Worm (Caenorhabditis elegans) whole organism, young adult: ENCODE measurements around the gene D1044.6.

Source experiments
- B0019.2 ChIP-seq: fragments of 200-800 bp; sonication (Bioruptor generic); conservative IDR thresholded peaks from 2 replicates; pipeline ENCODE4 v1.3.6; 2022; ENCODE audit warnings: missing genetic modification reagents, missing genetic modification characterization, missing compliant biosample characterization
- B0035.1 ChIP-seq: sonication (generic microtip); optimal IDR thresholded peaks from 2 replicates; lab custom pipeline; 2016; ENCODE audit warnings: missing genetic modification characterization, mild to moderate bottlenecking, missing compliant biosample characterization, missing genotype, missing genetic modification reagents
- B0261.1 ChIP-seq: sonication (generic microtip); optimal IDR thresholded peaks from 2 replicates; lab custom pipeline; 2016; ENCODE audit warnings: mild to moderate bottlenecking, missing genetic modification characterization, moderate library complexity, missing compliant biosample characterization
- F10E7.11 ChIP-seq: sonication (generic microtip); optimal IDR thresholded peaks from 2 replicates; lab custom pipeline; 2017; ENCODE audit warnings: mild to moderate bottlenecking, missing genetic modification characterization, moderate library complexity, missing compliant biosample characterization
- F23B12.7 ChIP-seq: sonication (generic microtip); optimal IDR thresholded peaks from 2 replicates; lab custom pipeline; 2017; ENCODE audit warnings: missing genetic modification characterization, mild to moderate bottlenecking, missing compliant biosample characterization, antibody characterized with exemption, moderate library complexity; ENCODE audit not compliant: insufficient read depth
- F49E8.2 ChIP-seq: sonication (generic microtip); optimal IDR thresholded peaks from 3 replicates; lab custom pipeline; 2017; ENCODE audit warnings: missing genetic modification characterization, mild to moderate bottlenecking, missing compliant biosample characterization, antibody characterized with exemption, moderate library complexity; ENCODE audit not compliant: insufficient read depth
- F57A8.1 ChIP-seq: fragments of 200-800 bp; sonication (Bioruptor generic); optimal IDR thresholded peaks from 2 replicates; lab custom pipeline; 2018; ENCODE audit warnings: mild to moderate bottlenecking, missing genetic modification characterization, moderate library complexity, missing compliant biosample characterization
- K12H6.12 ChIP-seq: fragments of 200-800 bp; sonication (Bioruptor generic); optimal IDR thresholded peaks from 2 replicates; lab custom pipeline; 2018; ENCODE audit warnings: mild to moderate bottlenecking, missing genetic modification characterization, missing compliant biosample characterization
- T07F8.4 ChIP-seq: sonication (generic microtip); optimal IDR thresholded peaks from 2 replicates; lab custom pipeline; 2016; ENCODE audit warnings: mild to moderate bottlenecking, missing genetic modification characterization, moderate library complexity, missing compliant biosample characterization
- Y53F4B.3 ChIP-seq: fragments of 200-800 bp; sonication (Bioruptor generic); IDR thresholded peaks from 2 replicates; pipeline ENCODE4 v1.3.6; 2022; ENCODE audit warnings: missing genetic modification reagents, missing genetic modification characterization, missing compliant biosample characterization
- Y79H2A.3 ChIP-seq: fragments of 200-800 bp; sonication (Bioruptor generic); conservative IDR thresholded peaks from 2 replicates; pipeline ENCODE4 v1.3.6; 2022; ENCODE audit warnings: missing genetic modification reagents, missing genetic modification characterization, missing compliant biosample characterization
- Y95B8A.8 ChIP-seq: fragments of 200-800 bp; sonication (Bioruptor generic); IDR thresholded peaks from 2 replicates; pipeline ENCODE4 v1.3.6; 2022; ENCODE audit warnings: missing genetic modification reagents, missing genetic modification characterization, missing compliant biosample characterization
- ZK185.1 ChIP-seq: sonication (generic microtip); optimal IDR thresholded peaks from 2 replicates; lab custom pipeline; 2016; ENCODE audit warnings: mild to moderate bottlenecking, missing genetic modification characterization, missing compliant biosample characterization; ENCODE audit not compliant: poor library complexity, severe bottlenecking
- akir-1 ChIP-seq: fragments of 200-800 bp; sonication (Bioruptor generic); optimal IDR thresholded peaks from 2 replicates; lab custom pipeline; 2018; ENCODE audit warnings: mild to moderate bottlenecking, missing genetic modification characterization, moderate library complexity, missing compliant biosample characterization
- ama-1 ChIP-seq, 3 experiments: fragments of 150-350 bp in 1 of 3; sonication (generic microtip) in 2 of 3; optimal IDR thresholded peaks; 2 replicates each; lab custom pipeline; 2014 to 2018; ENCODE audit warnings: missing biosample characterization in 2 of 3, missing genetic modification characterization in 2 of 3, missing genetic modification reagents in 2 of 3
- aptf-3 ChIP-seq: fragments of 200-800 bp; sonication (Bioruptor generic); IDR thresholded peaks from 2 replicates; pipeline ENCODE4 v1.3.6; 2022; ENCODE audit warnings: missing genetic modification characterization, missing compliant biosample characterization
- attf-6 ChIP-seq: fragments of 200-800 bp; sonication (Bioruptor generic); IDR thresholded peaks from 2 replicates; pipeline ENCODE4 v1.3.6; 2022; ENCODE audit warnings: missing genetic modification reagents, missing genetic modification characterization, missing compliant biosample characterization
- bed-2 ChIP-seq: fragments of 200-800 bp; sonication (Bioruptor generic); IDR thresholded peaks from 2 replicates; pipeline ENCODE4 v1.3.6; 2022; ENCODE audit warnings: missing genetic modification reagents, missing genetic modification characterization, missing compliant biosample characterization
- ccch-3 ChIP-seq: fragments of 200-800 bp; sonication (Bioruptor generic); optimal IDR thresholded peaks from 2 replicates; lab custom pipeline; 2018; ENCODE audit warnings: mild to moderate bottlenecking, missing genetic modification characterization, missing compliant biosample characterization
- cebp-1 ChIP-seq, 2 experiments: fragments of 200-800 bp in 1 of 2; sonication (Bioruptor generic) in 1 of 2; sonication (generic microtip) in 1 of 2; IDR thresholded peaks in 1 of 2; optimal IDR thresholded peaks in 1 of 2; 2 replicates each; pipeline versions ENCODE4 v1.3.6 to Lab custom; 2017 to 2022; ENCODE audit warnings: missing compliant biosample characterization in 2 of 2, missing genetic modification characterization in 2 of 2, mild to moderate bottlenecking in 1 of 2, missing genetic modification reagents in 1 of 2, moderate library complexity in 1 of 2
- cebp-2 ChIP-seq: fragments of 200-800 bp; sonication (Bioruptor generic); IDR thresholded peaks from 2 replicates; pipeline ENCODE4 v1.3.6; 2022; ENCODE audit warnings: missing genetic modification characterization, missing compliant biosample characterization
- ceh-27 ChIP-seq: fragments of 200-800 bp; sonication (Bioruptor generic); optimal IDR thresholded peaks from 2 replicates; lab custom pipeline; 2018; ENCODE audit warnings: mild to moderate bottlenecking, missing genetic modification characterization, moderate library complexity, missing compliant biosample characterization
- dox-1 ChIP-seq: fragments of 200-800 bp; sonication (Bioruptor generic); IDR thresholded peaks from 2 replicates; pipeline ENCODE4 v1.3.6; 2022; ENCODE audit warnings: missing genetic modification reagents, missing genetic modification characterization, missing compliant biosample characterization
- efl-1 ChIP-seq: fragments of 150-350 bp; optimal IDR thresholded peaks from 2 replicates; lab custom pipeline; 2014; ENCODE audit warnings: missing biosample characterization, missing genetic modification reagents, missing genetic modification characterization
- fkh-3 ChIP-seq: sonication (generic microtip); optimal IDR thresholded peaks from 2 replicates; lab custom pipeline; 2016; ENCODE audit warnings: mild to moderate bottlenecking, missing genetic modification characterization, missing compliant biosample characterization
- gei-17 ChIP-seq: fragments of 200-800 bp; sonication (Bioruptor generic); optimal IDR thresholded peaks from 2 replicates; lab custom pipeline; 2018; ENCODE audit warnings: mild to moderate bottlenecking, missing genetic modification characterization, missing compliant biosample characterization
- him-1 ChIP-seq: sonication (generic microtip); optimal IDR thresholded peaks from 2 replicates; lab custom pipeline; 2016; ENCODE audit warnings: missing genotype, missing genetic modification reagents, missing genetic modification characterization, missing compliant biosample characterization
- hlh-12 ChIP-seq: sonication (generic microtip); optimal IDR thresholded peaks from 2 replicates; lab custom pipeline; 2016; ENCODE audit warnings: missing genetic modification characterization, missing compliant biosample characterization
- hmg-20 ChIP-seq: fragments of 200-800 bp; sonication (Bioruptor generic); IDR thresholded peaks from 2 replicates; pipeline ENCODE4 v1.3.6; 2022; ENCODE audit warnings: missing genetic modification reagents, missing genetic modification characterization, missing compliant biosample characterization
- lin-35 ChIP-seq, 3 experiments: fragments of 150-350 bp in 2 of 3; sonication (generic microtip) in 1 of 3; optimal IDR thresholded peaks; 2 replicates each; lab custom pipeline; 2014 to 2018; ENCODE audit warnings: missing biosample characterization in 3 of 3, missing genetic modification characterization in 3 of 3, missing genetic modification reagents in 3 of 3
- lin-40 ChIP-seq: sonication (generic microtip); optimal IDR thresholded peaks from 2 replicates; lab custom pipeline; 2016; ENCODE audit warnings: missing genetic modification characterization, mild to moderate bottlenecking, missing compliant biosample characterization, missing genotype, missing genetic modification reagents
- madf-3 ChIP-seq: fragments of 200-800 bp; sonication (Bioruptor generic); IDR thresholded peaks from 2 replicates; pipeline ENCODE4 v1.3.6; 2022; ENCODE audit warnings: missing genetic modification reagents, missing genetic modification characterization, missing compliant biosample characterization
- mes-4 ChIP-seq: sonication (generic microtip); optimal IDR thresholded peaks from 2 replicates; lab custom pipeline; 2016; ENCODE audit warnings: missing genotype, missing genetic modification characterization, missing compliant biosample characterization
- nhr-179 ChIP-seq: sonication (generic microtip); optimal IDR thresholded peaks from 2 replicates; lab custom pipeline; 2016; ENCODE audit warnings: mild to moderate bottlenecking, missing genetic modification characterization, missing compliant biosample characterization
- nhr-27 ChIP-seq: fragments of 200-800 bp; sonication (Bioruptor generic); optimal IDR thresholded peaks from 2 replicates; lab custom pipeline; 2018; ENCODE audit warnings: mild to moderate bottlenecking, missing genetic modification characterization, moderate library complexity, missing compliant biosample characterization
- nhr-90 ChIP-seq: sonication (generic microtip); optimal IDR thresholded peaks from 2 replicates; lab custom pipeline; 2016; ENCODE audit warnings: missing genotype, mild to moderate bottlenecking, missing genetic modification characterization, missing compliant biosample characterization
- pha-4 ChIP-seq: fragments of 150-350 bp; sonication (generic microtip); optimal IDR thresholded peaks from 2 replicates; lab custom pipeline; 2014; ENCODE audit warnings: missing biosample characterization, missing genetic modification reagents, missing genetic modification characterization
- repo-1 ChIP-seq: sonication (generic microtip); optimal IDR thresholded peaks from 2 replicates; lab custom pipeline; 2017; ENCODE audit warnings: mild to moderate bottlenecking, missing genetic modification characterization, missing compliant biosample characterization
- sdz-38 ChIP-seq: sonication (generic microtip); optimal IDR thresholded peaks from 2 replicates; lab custom pipeline; 2016; ENCODE audit warnings: missing genotype, missing genetic modification characterization, missing compliant biosample characterization
- sea-2 ChIP-seq: fragments of 200-800 bp; sonication (Bioruptor generic); IDR thresholded peaks from 2 replicates; pipeline ENCODE4 v1.3.6; 2022; ENCODE audit warnings: missing genetic modification characterization, missing compliant biosample characterization
- snpc-3.4 ChIP-seq: sonication (generic microtip); optimal IDR thresholded peaks from 2 replicates; lab custom pipeline; 2017; ENCODE audit warnings: missing genetic modification characterization, mild to moderate bottlenecking, missing compliant biosample characterization, antibody characterized with exemption, moderate library complexity, missing genotype, missing genetic modification reagents
- somi-1 ChIP-seq: fragments of 200-800 bp; sonication (Bioruptor generic); optimal IDR thresholded peaks from 2 replicates; lab custom pipeline; 2018; ENCODE audit warnings: mild to moderate bottlenecking, missing genetic modification characterization, missing compliant biosample characterization
- tlf-1 ChIP-seq: fragments of 200-800 bp; sonication (Bioruptor generic); optimal IDR thresholded peaks from 2 replicates; lab custom pipeline; 2018; ENCODE audit warnings: mild to moderate bottlenecking, missing genetic modification characterization, missing compliant biosample characterization
- unc-130 ChIP-seq: sonication (generic microtip); optimal IDR thresholded peaks from 2 replicates; lab custom pipeline; 2016; ENCODE audit warnings: missing genetic modification reagents, missing genetic modification characterization, missing compliant biosample characterization
- ztf-28 ChIP-seq: fragments of 200-800 bp; sonication (Bioruptor generic); IDR thresholded peaks from 2 replicates; pipeline ENCODE4 v1.3.6; 2022; ENCODE audit warnings: missing genetic modification reagents, missing genetic modification characterization, missing compliant biosample characterization
- ztf-3 ChIP-seq: fragments of 200-800 bp; sonication (Bioruptor generic); optimal IDR thresholded peaks from 2 replicates; lab custom pipeline; 2018; ENCODE audit warnings: mild to moderate bottlenecking, missing genetic modification characterization, missing compliant biosample characterization
- ztf-6 ChIP-seq: fragments of 200-800 bp; sonication (Bioruptor generic); IDR thresholded peaks from 2 replicates; pipeline ENCODE4 v1.3.6; 2022; ENCODE audit warnings: missing genetic modification reagents, missing genetic modification characterization, missing compliant biosample characterization

The D1044.6 gene

DNA sequence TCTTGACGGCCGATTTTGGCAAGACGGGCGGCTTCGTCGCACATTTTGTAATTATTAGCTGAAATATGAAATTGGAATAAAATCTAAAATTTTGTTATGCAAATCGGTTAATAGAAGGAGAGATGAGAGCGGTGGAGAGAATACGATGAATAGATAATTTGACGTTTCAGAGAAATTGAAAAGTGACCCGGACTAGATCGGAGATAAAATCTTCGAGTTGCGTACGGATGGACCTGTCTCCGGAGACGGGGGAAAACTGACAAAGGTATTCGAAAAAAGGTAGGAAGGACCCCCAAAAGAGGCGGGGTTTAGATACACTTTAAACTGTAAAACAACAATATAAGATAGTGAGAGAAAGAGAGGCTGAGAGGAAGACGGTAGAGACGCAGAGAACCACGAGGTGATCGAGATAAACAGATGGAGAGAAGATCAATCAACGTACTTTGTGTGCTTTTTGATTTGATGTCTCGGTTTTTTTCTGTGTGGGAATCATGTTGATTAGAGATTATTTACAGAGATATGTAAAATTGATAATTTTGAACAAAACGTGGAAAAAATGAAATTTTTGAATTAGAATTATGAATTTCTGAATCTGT is 9.2 kb upstream of the D1044.6 start, which contains the start of gene F09F7.6 (continued):
- TF ChIP-seq him-1 (tag; lab: Kevin White, UChicago) (no peak), nhr-90 (tag; lab: Kevin White, UChicago) (no peak), hmg-20 (GFP tag; lab: Robert Waterston, UW) (no peak), F23B12.7 (tag; lab: Kevin White, UChicago) (no peak), cebp-2 (GFP tag; lab: Robert Waterston, UW) (no peak), tlf-1 (GFP tag; lab: Kevin White, UChicago) (peak; percentile 42), Y53F4B.3 (GFP tag; lab: Robert Waterston, UW) (no peak), F49E8.2 (tag; lab: Kevin White, UChicago) (no peak), F10E7.11 (tag; lab: Kevin White, UChicago) (no peak), ama-1 (optimal IDR thresholded peaks at IDR 0.05; lab: Kevin White, UChicago) (peak; percentile 61), ama-1 (GFP tag; optimal IDR thresholded peaks at IDR 0.05; lab: Kevin White, UChicago) (no peak), fkh-3 (tag; lab: Kevin White, UChicago) (no peak), snpc-3.4 (tag; lab: Kevin White, UChicago) (no peak), lin-40 (tag; lab: Kevin White, UChicago) (peak; percentile 57), ccch-3 (GFP tag; lab: Kevin White, UChicago) (no peak), ceh-27 (no peak), efl-1 (GFP tag; lab: Kevin White, UChicago) (no peak), ztf-28 (GFP tag; lab: Robert Waterston, UW) (no peak), unc-130 (GFP tag; lab: Kevin White, UChicago) (no peak), dox-1 (GFP tag; lab: Robert Waterston, UW) (peak; percentile 11; the same call in 1 of the 2 replicates), B0035.1 (no peak), mes-4 (tag; lab: Kevin White, UChicago) (no peak), ztf-6 (no peak), bed-2 (no peak), sea-2 (GFP tag; lab: Robert Waterston, UW) (no peak), nhr-27 (tag; lab: Kevin White, UChicago) (no peak), Y79H2A.3 (GFP tag; lab: Robert Waterston, UW) (no peak), T07F8.4 (no peak), sdz-38 (tag; lab: Kevin White, UChicago) (no peak), nhr-179 (no peak), Y95B8A.8 (GFP tag; lab: Robert Waterston, UW) (no peak), aptf-3 (GFP tag; lab: Robert Waterston, UW) (no peak), gei-17 (GFP tag; lab: Kevin White, UChicago) (no peak), B0261.1 (no peak), lin-35 (GFP tag; optimal IDR thresholded peaks at IDR 0.05; lab: Kevin White, UChicago) (peak in 1 of 3 experiments; percentile 12), akir-1 (GFP tag; lab: Kevin White, UChicago) (no peak), pha-4 (tag; lab: Kevin White, UChicago) (no peak), ztf-3 (GFP tag; lab: Kevin White, UChicago) (no peak), attf-6 (GFP tag; lab: Robert Waterston, UW) (no peak), K12H6.12 (peak; percentile 62), madf-3 (GFP tag; lab: Robert Waterston, UW) (no peak), B0019.2 (GFP tag; lab: Robert Waterston, UW) (no peak), F57A8.1 (GFP tag; lab: Kevin White, UChicago) (no peak), hlh-12 (tag; lab: Kevin White, UChicago) (no peak), repo-1 (no peak), somi-1 (peak; percentile 64), cebp-1 (GFP tag; IDR thresholded peaks at IDR 0.05; lab: Robert Waterston, UW) (no peak), cebp-1 (tag; optimal IDR thresholded peaks at IDR 0.05; lab: Kevin White, UChicago) (peak; percentile 59), ZK185.1 (peak; percentile 1)
